Worm (Caenorhabditis elegans): ENCODE data around the gene Y43B11AL.1.

Y43B11AL.1 gene

ce11 chrIV:7022227-7022626 is 42.9 kb upstream of the Y43B11AL.1 start:
- TF ChIP-seq tbx-2 (tag; optimal IDR thresholded peaks at IDR 0.05) (no peak), nhr-85 (tag) (peak; percentile 56)

- no peak for TF ChIP-seq unc-98 (GFP tag; IDR thresholded peaks at IDR 0.05)
- TF ChIP-seq nhr-84 (tag; optimal IDR thresholded peaks at IDR 0.05), result no peak
- TF ChIP-seq ets-5 (GFP tag; IDR thresholded peaks at IDR 0.05), result no peak
- TF ChIP-seq lin-39 (tag; optimal IDR thresholded peaks at IDR 0.05), result peak; percentile 34
- TF ChIP-seq efl-1 (optimal IDR thresholded peaks at IDR 0.05), result peak; percentile 60 to 66
- peak; percentile 31 to 62 for TF ChIP-seq efl-1 (GFP tag; optimal IDR thresholded peaks at IDR 0.05 in 1 of 2)
- TF ChIP-seq fkh-8 (tag; optimal IDR thresholded peaks at IDR 0.05), result peak; percentile 37
- TF ChIP-seq nhr-28 (tag; optimal IDR thresholded peaks at IDR 0.05), result no peak
- no peak for TF ChIP-seq Y116A8C.19 (tag; optimal IDR thresholded peaks at IDR 0.05; ENCODE audit: borderline replicate concordance)
- no peak for TF ChIP-seq zag-1 (tag; optimal IDR thresholded peaks at IDR 0.05)
- TF ChIP-seq efl-3 (GFP tag; optimal IDR thresholded peaks at IDR 0.05), result no peak
- TF ChIP-seq hpl-2 (GFP tag; optimal IDR thresholded peaks at IDR 0.05), result no peak
- TF ChIP-seq unc-86 (tag; optimal IDR thresholded peaks at IDR 0.05), result peak; percentile 95
- TF ChIP-seq ceh-82 (tag; optimal IDR thresholded peaks at IDR 0.05), result peak; percentile 38 to 80 (median 66)
- no peak for TF ChIP-seq ceh-88 (GFP tag; IDR thresholded peaks at IDR 0.05)
- TF ChIP-seq snpc-4 (tag; optimal IDR thresholded peaks at IDR 0.05), result peak; percentile 48
- no peak for TF ChIP-seq sup-37 (GFP tag; optimal IDR thresholded peaks at IDR 0.05)
- TF ChIP-seq unc-130 (tag; optimal IDR thresholded peaks at IDR 0.05), result peak; percentile 46
- peak in 1 of 2 experiments; percentile 89 for TF ChIP-seq ztf-11 (tag; optimal IDR thresholded peaks at IDR 0.05)
- TF ChIP-seq xbp-1 (tag; optimal IDR thresholded peaks at IDR 0.05), result peak; percentile 71
- TF ChIP-seq sptf-1 (tag; optimal IDR thresholded peaks at IDR 0.05), result no peak
- TF ChIP-seq nhr-90 (tag; optimal IDR thresholded peaks at IDR 0.05; ENCODE audit: poor library complexity), result peak; percentile 81
- TF ChIP-seq ceh-8 (GFP tag; optimal IDR thresholded peaks at IDR 0.05), result no peak
- TF ChIP-seq irx-1 (tag; optimal IDR thresholded peaks at IDR 0.05), result peak; percentile 27
- no peak for TF ChIP-seq nhr-12 (tag; optimal IDR thresholded peaks at IDR 0.05)
- peak; percentile 85 for TF ChIP-seq ztf-4 (tag; optimal IDR thresholded peaks at IDR 0.05)
- TF ChIP-seq swsn-7 (tag; optimal IDR thresholded peaks at IDR 0.05), result peak; percentile 78
- TF ChIP-seq ces-1 (GFP tag; optimal IDR thresholded peaks at IDR 0.05), result no peak
- no peak; the same call in 1 of the 2 replicates for TF ChIP-seq grh-1 (GFP tag; IDR thresholded peaks at IDR 0.05)
- TF ChIP-seq mep-1 (tag; optimal IDR thresholded peaks at IDR 0.05), result peak; percentile 88
- TF ChIP-seq unc-30 (tag; optimal IDR thresholded peaks at IDR 0.05), result no peak
- TF ChIP-seq jun-1 (tag; optimal IDR thresholded peaks at IDR 0.05), result peak; percentile 48
- no peak for TF ChIP-seq F16B12.6 (tag; optimal IDR thresholded peaks at IDR 0.05)
- no peak for TF ChIP-seq sox-4 (tag; optimal IDR thresholded peaks at IDR 0.05)
- TF ChIP-seq egl-27 (tag; optimal IDR thresholded peaks at IDR 0.05), result peak in 1 of 2 experiments; percentile 29
- TF ChIP-seq lsy-2 (tag; optimal IDR thresholded peaks at IDR 0.05), result peak; percentile 72 to 81
- peak; percentile 51 for TF ChIP-seq blmp-1 (tag; optimal IDR thresholded peaks at IDR 0.05)
- peak; percentile 94 for TF ChIP-seq nhr-71 (tag; optimal IDR thresholded peaks at IDR 0.05)
- no peak for TF ChIP-seq tlp-1 (tag; optimal IDR thresholded peaks at IDR 0.05)
- TF ChIP-seq fkh-4 (tag; optimal IDR thresholded peaks at IDR 0.05; ENCODE audit: borderline replicate concordance), result no peak
- TF ChIP-seq snu-23 (GFP tag; optimal IDR thresholded peaks at IDR 0.05), result peak; percentile 92
- peak; percentile 91 for TF ChIP-seq nhr-20 (tag; optimal IDR thresholded peaks at IDR 0.05)
- no peak for TF ChIP-seq fkh-10 (GFP tag; optimal IDR thresholded peaks at IDR 0.05)
- peak; percentile 14 for TF ChIP-seq lin-13 (GFP tag; optimal IDR thresholded peaks at IDR 0.05)
- peak; percentile 80 for TF ChIP-seq rnt-1 (tag; optimal IDR thresholded peaks at IDR 0.05)
- no peak for TF ChIP-seq nhr-11 (tag; optimal IDR thresholded peaks at IDR 0.05)
- no peak for TF ChIP-seq ama-1 (optimal IDR thresholded peaks at IDR 0.05)
- no peak for TF ChIP-seq mab-9 (GFP tag; IDR thresholded peaks at IDR 0.05)
- TF ChIP-seq alr-1 (tag; optimal IDR thresholded peaks at IDR 0.05; ENCODE audit: borderline replicate concordance), result no peak
- TF ChIP-seq vab-15 (tag; optimal IDR thresholded peaks at IDR 0.05), result no peak
- peak; percentile 81 for TF ChIP-seq tbx-2 (tag; optimal IDR thresholded peaks at IDR 0.05)
- TF ChIP-seq aly-2 (tag; optimal IDR thresholded peaks at IDR 0.05), result no peak
These were observed 42.1 kb upstream of the Y43B11AL.1 start for ce11 chrIV:7023004-7023403.

Data from whole organism, L1 larva.